Worm (Caenorhabditis elegans): Measurements from ENCODE around the gene atg-7.

Gene atg-7

ce11 chrIV:11038218-11038617, 42.6 kb downstream of the atg-7 start:
- TF ChIP-seq hnd-1 (tag; optimal IDR thresholded peaks at IDR 0.05) (no peak), flt-1 (GFP tag; IDR thresholded peaks at IDR 0.05) (no peak)

DNA sequence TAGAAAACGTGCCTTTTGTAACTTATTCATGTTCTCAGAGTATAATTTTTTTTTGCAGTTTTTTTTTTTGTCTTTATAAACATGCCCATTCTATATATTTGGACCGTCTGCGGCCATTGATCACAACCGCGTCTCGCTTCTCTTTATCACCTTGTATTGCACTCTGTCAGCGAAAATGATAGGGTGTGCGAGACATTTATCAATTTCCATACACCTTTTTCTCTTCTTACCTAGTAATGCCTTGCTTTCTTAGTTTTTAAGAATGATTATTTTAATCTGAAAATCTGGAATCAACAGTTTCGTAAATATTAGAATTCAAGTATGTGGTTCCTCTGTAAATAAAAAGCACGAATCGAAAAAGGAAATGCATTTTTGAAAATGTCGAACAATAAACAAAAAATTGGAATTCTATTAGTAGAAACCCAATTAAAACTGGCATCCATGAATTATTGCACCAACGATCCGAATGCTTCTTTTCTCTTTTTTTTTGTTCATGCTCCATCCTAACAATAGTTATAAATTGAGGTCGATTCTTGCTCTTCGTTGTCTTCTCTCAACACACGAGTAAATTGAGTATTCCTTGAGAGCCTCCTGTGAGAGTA, 43.6 kb downstream of the atg-7 start:
- TF ChIP-seq aly-1 (tag; optimal IDR thresholded peaks at IDR 0.05) (no peak), hnd-1 (tag; optimal IDR thresholded peaks at IDR 0.05) (no peak), hmbx-1 (tag; optimal IDR thresholded peaks at IDR 0.05) (no peak), tbx-11 (GFP tag; IDR thresholded peaks at IDR 0.05) (no peak), scrt-1 (GFP tag; IDR thresholded peaks at IDR 0.05) (no peak), ets-7 (tag; optimal IDR thresholded peaks at IDR 0.05) (no peak), tra-4 (tag; optimal IDR thresholded peaks at IDR 0.05) (no peak), ama-1 (optimal IDR thresholded peaks at IDR 0.05) (no peak), F13C5.2 (tag; optimal IDR thresholded peaks at IDR 0.05) (no peak), ceh-36 (tag; optimal IDR thresholded peaks at IDR 0.05) (no peak), tbx-37 (GFP tag; conservative IDR thresholded peaks at IDR 0.05) (no peak), flt-1 (GFP tag; IDR thresholded peaks at IDR 0.05) (no peak), hmg-4 (GFP tag; optimal IDR thresholded peaks at IDR 0.05) (no peak), B0310.2 (tag; optimal IDR thresholded peaks at IDR 0.05) (no peak), sea-1 (GFP tag; conservative IDR thresholded peaks at IDR 0.05) (no peak), pes-1 (GFP tag; IDR thresholded peaks at IDR 0.05) (no peak), ceh-13 (GFP tag; optimal IDR thresholded peaks at IDR 0.05) (no peak)

DNA sequence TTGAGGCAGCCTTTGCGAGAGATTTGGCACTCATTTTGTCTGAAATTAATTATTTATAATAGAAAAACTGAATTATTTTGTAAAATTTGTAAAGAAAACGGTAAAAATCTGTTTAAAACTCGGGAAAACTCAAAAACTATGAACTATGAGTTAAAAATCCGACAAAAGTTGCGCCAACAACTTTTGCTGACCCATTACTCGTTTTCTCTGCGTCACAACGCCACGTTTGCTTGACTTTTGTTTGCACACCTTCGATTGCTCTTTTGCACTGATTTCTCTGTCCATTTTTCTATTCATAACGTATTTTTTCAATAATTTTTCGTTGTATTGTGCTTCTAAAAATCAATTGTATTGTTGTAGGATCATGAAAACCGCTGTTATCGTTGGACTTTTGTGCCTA, 44.6 kb downstream of the atg-7 start, which contains the start of gene fkb-1:
Gene fkb-1 (plus strand): TSS at position 361 of the 400 bp plus-strand sequence.
- TF ChIP-seq F13C5.2 (tag; optimal IDR thresholded peaks at IDR 0.05) (peak; percentile 8), ama-1 (optimal IDR thresholded peaks at IDR 0.05) (no peak), aly-1 (tag; optimal IDR thresholded peaks at IDR 0.05) (no peak), hmbx-1 (tag; optimal IDR thresholded peaks at IDR 0.05) (no peak), tbx-37 (GFP tag; conservative IDR thresholded peaks at IDR 0.05) (no peak), sea-1 (GFP tag; conservative IDR thresholded peaks at IDR 0.05) (no peak)

- TF ChIP-seq sea-1 (GFP tag; conservative IDR thresholded peaks at IDR 0.05) (no peak), tra-4 (tag; optimal IDR thresholded peaks at IDR 0.05) (no peak), tbx-37 (GFP tag; conservative IDR thresholded peaks at IDR 0.05) (no peak), ets-7 (tag; optimal IDR thresholded peaks at IDR 0.05) (no peak), aly-1 (tag; optimal IDR thresholded peaks at IDR 0.05) (no peak), tbx-11 (GFP tag; IDR thresholded peaks at IDR 0.05) (no peak), ceh-36 (tag; optimal IDR thresholded peaks at IDR 0.05) (no peak), hnd-1 (tag; optimal IDR thresholded peaks at IDR 0.05) (no peak), ceh-13 (GFP tag; optimal IDR thresholded peaks at IDR 0.05) (no peak), flt-1 (GFP tag; IDR thresholded peaks at IDR 0.05) (no peak)
Measured at ce11 chrIV:11032288-11032687, 48.6 kb downstream of the atg-7 start, which contains the start of gene hrg-6. Gene hrg-6, plus strand, starts transcription at chrIV:11032588.

DNA sequence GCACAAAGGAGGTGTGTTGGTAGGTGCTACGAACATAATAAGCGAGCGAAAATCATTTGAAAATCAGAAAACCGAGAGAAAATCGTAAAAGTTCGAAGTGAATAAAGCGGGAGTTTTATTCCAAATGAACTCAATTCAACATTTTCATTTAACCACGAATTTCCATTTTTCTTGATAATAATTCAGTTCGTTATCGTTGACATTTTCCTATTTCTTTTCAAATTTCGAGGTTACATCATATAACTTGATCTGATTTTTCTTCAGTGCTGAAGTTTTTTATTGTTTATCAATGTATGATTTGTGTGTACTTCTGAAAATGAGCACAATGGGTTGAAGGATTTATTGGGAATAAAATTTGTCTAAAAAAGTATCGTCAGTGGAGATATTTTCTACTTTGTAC, 49.2 kb downstream of the atg-7 start:
- no peak for TF ChIP-seq hmbx-1 (tag; optimal IDR thresholded peaks at IDR 0.05)
- TF ChIP-seq scrt-1 (GFP tag; IDR thresholded peaks at IDR 0.05), result no peak
- TF ChIP-seq F13C5.2 (tag; optimal IDR thresholded peaks at IDR 0.05), result no peak
- TF ChIP-seq pes-1 (GFP tag; IDR thresholded peaks at IDR 0.05), result no peak
- TF ChIP-seq B0310.2 (tag; optimal IDR thresholded peaks at IDR 0.05), result no peak
- no peak for TF ChIP-seq tbx-37 (GFP tag; conservative IDR thresholded peaks at IDR 0.05)
- TF ChIP-seq ceh-13 (GFP tag; optimal IDR thresholded peaks at IDR 0.05), result no peak
- TF ChIP-seq sea-1 (GFP tag; conservative IDR thresholded peaks at IDR 0.05), result no peak
- no peak for TF ChIP-seq ceh-36 (tag; optimal IDR thresholded peaks at IDR 0.05)
- TF ChIP-seq aly-1 (tag; optimal IDR thresholded peaks at IDR 0.05), result no peak
- no peak for TF ChIP-seq flt-1 (GFP tag; IDR thresholded peaks at IDR 0.05)
- no peak for TF ChIP-seq tbx-11 (GFP tag; IDR thresholded peaks at IDR 0.05)
- no peak for TF ChIP-seq tra-4 (tag; optimal IDR thresholded peaks at IDR 0.05)
- no peak for TF ChIP-seq hnd-1 (tag; optimal IDR thresholded peaks at IDR 0.05)

ce11 chrIV:11030893-11031292, 50.0 kb downstream of the atg-7 start, which contains the start of gene hrg-4:
Gene hrg-4, minus strand, starts transcription at chrIV:11030993.
- TF ChIP-seq pes-1 (GFP tag; IDR thresholded peaks at IDR 0.05) (no peak), ceh-13 (GFP tag; optimal IDR thresholded peaks at IDR 0.05) (no peak), ama-1 (optimal IDR thresholded peaks at IDR 0.05) (no peak), sea-1 (GFP tag; conservative IDR thresholded peaks at IDR 0.05) (no peak), tbx-11 (GFP tag; IDR thresholded peaks at IDR 0.05) (no peak), hmg-4 (GFP tag; optimal IDR thresholded peaks at IDR 0.05) (no peak), tra-4 (tag; optimal IDR thresholded peaks at IDR 0.05) (no peak), hmbx-1 (tag; optimal IDR thresholded peaks at IDR 0.05) (no peak), tbx-37 (GFP tag; conservative IDR thresholded peaks at IDR 0.05) (no peak), B0310.2 (tag; optimal IDR thresholded peaks at IDR 0.05) (no peak), flt-1 (GFP tag; IDR thresholded peaks at IDR 0.05) (no peak), F13C5.2 (tag; optimal IDR thresholded peaks at IDR 0.05) (no peak), ceh-36 (tag; optimal IDR thresholded peaks at IDR 0.05) (no peak), aly-1 (tag; optimal IDR thresholded peaks at IDR 0.05) (no peak), hnd-1 (tag; optimal IDR thresholded peaks at IDR 0.05) (no peak), ets-7 (tag; optimal IDR thresholded peaks at IDR 0.05) (no peak), scrt-1 (GFP tag; IDR thresholded peaks at IDR 0.05) (no peak)

ce11 chrIV:11030117-11030516, 50.7 kb downstream of the atg-7 start:
- no peak for TF ChIP-seq flt-1 (GFP tag; IDR thresholded peaks at IDR 0.05)
- TF ChIP-seq tra-4 (tag; optimal IDR thresholded peaks at IDR 0.05), result no peak
- TF ChIP-seq hnd-1 (tag; optimal IDR thresholded peaks at IDR 0.05), result no peak
- no peak for TF ChIP-seq aly-1 (tag; optimal IDR thresholded peaks at IDR 0.05)
- no peak for TF ChIP-seq tbx-37 (GFP tag; conservative IDR thresholded peaks at IDR 0.05)
- TF ChIP-seq ceh-36 (tag; optimal IDR thresholded peaks at IDR 0.05), result no peak
- no peak for TF ChIP-seq pes-1 (GFP tag; IDR thresholded peaks at IDR 0.05)
- TF ChIP-seq tbx-11 (GFP tag; IDR thresholded peaks at IDR 0.05), result no peak
- no peak for TF ChIP-seq sea-1 (GFP tag; conservative IDR thresholded peaks at IDR 0.05)
- TF ChIP-seq hmbx-1 (tag; optimal IDR thresholded peaks at IDR 0.05), result no peak
- no peak for TF ChIP-seq ama-1 (optimal IDR thresholded peaks at IDR 0.05)
- no peak for TF ChIP-seq F13C5.2 (tag; optimal IDR thresholded peaks at IDR 0.05)
- TF ChIP-seq B0310.2 (tag; optimal IDR thresholded peaks at IDR 0.05), result no peak
- no peak for TF ChIP-seq ets-7 (tag; optimal IDR thresholded peaks at IDR 0.05)

All from whole organism, early embryonic.